Worm (Caenorhabditis elegans): Measurements from ENCODE around the gene nspc-16.

DNA sequence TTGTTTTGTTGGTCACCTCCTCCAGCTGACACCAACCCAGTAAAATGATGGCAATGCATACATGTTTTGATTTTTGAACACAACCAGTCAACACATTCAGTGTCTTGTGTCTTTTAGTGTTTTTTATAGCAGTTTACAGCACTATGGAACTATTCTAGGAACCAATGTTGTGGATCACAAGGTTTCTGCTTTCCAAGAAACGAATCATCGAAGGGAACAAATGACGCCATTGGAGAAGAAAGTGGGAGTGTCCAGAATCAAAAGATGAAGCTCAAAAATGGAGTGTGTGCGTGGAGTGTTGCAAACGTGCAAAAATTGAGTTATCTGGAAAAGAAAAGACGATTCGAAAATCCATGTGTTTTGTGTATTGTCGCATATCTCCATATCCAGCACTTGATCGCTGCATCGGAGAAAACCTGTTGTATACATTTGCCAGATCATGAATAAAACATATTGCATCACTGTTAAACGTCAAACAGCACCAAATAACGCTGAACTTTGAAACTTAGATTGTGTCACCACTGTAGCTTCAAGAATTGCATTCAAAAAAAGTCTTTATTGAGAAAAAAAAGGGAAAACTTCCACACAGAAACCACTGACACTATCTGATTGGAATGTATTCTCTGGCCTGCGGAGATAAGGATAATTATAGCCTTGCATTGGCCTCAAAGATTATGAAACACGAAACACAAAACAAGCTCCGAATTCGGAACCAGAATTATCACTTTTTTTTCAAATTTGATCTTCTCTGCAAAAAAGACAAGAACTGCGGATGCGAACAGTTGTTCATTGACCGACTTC, 39.1 kb downstream of the nspc-16 start:
- no peak for TF ChIP-seq mdl-1 (tag; optimal IDR thresholded peaks at IDR 0.05)
- TF ChIP-seq ztf-4 (tag; optimal IDR thresholded peaks at IDR 0.05), result peak; percentile 86
- no peak for TF ChIP-seq zag-1 (tag; optimal IDR thresholded peaks at IDR 0.05)
